Worm (Caenorhabditis elegans) whole organism, young adult: ENCODE measurements around the gene aak-1.

Experiments used
- B0019.2 ChIP-seq: fragments of 200-800 bp; sonication (Bioruptor generic); conservative IDR thresholded peaks from 2 replicates; pipeline ENCODE4 v1.3.6; 2022; ENCODE audit warnings: missing genetic modification reagents, missing genetic modification characterization, missing compliant biosample characterization
- F23B12.7 ChIP-seq: sonication (generic microtip); optimal IDR thresholded peaks from 2 replicates; lab custom pipeline; 2017; ENCODE audit warnings: missing genetic modification characterization, mild to moderate bottlenecking, missing compliant biosample characterization, antibody characterized with exemption, moderate library complexity; ENCODE audit not compliant: insufficient read depth
- F55B11.4 ChIP-seq: sonication (generic microtip); optimal IDR thresholded peaks from 2 replicates; lab custom pipeline; 2016; ENCODE audit warnings: missing compliant biosample characterization, missing genetic modification characterization, borderline replicate concordance; ENCODE audit not compliant: insufficient read depth
- K11D2.4 ChIP-seq: fragments of 200-800 bp; sonication (Bioruptor generic); IDR thresholded peaks from 2 replicates; pipeline ENCODE4 v1.3.6; 2022; ENCODE audit warnings: missing genetic modification reagents, missing genetic modification characterization, missing compliant biosample characterization
- K12H6.12 ChIP-seq: fragments of 200-800 bp; sonication (Bioruptor generic); optimal IDR thresholded peaks from 2 replicates; lab custom pipeline; 2018; ENCODE audit warnings: mild to moderate bottlenecking, missing genetic modification characterization, missing compliant biosample characterization
- T26A5.8 ChIP-seq: sonication (generic microtip); optimal IDR thresholded peaks from 2 replicates; lab custom pipeline; 2016; ENCODE audit warnings: missing genetic modification characterization, missing compliant biosample characterization
- Y67H2A.10 ChIP-seq: fragments of 200-800 bp; sonication (Bioruptor generic); conservative IDR thresholded peaks from 2 replicates; pipeline ENCODE4 v1.3.6; 2022; ENCODE audit warnings: missing genetic modification reagents, missing genetic modification characterization, missing compliant biosample characterization
- aptf-2 ChIP-seq: fragments of 200-800 bp; sonication (Bioruptor generic); conservative IDR thresholded peaks from 2 replicates; pipeline ENCODE4 v1.3.6; 2022; ENCODE audit warnings: missing genetic modification reagents, missing genetic modification characterization, missing compliant biosample characterization
- aptf-3 ChIP-seq: fragments of 200-800 bp; sonication (Bioruptor generic); IDR thresholded peaks from 2 replicates; pipeline ENCODE4 v1.3.6; 2022; ENCODE audit warnings: missing genetic modification characterization, missing compliant biosample characterization
- attf-3 ChIP-seq: fragments of 200-800 bp; sonication (Bioruptor generic); conservative IDR thresholded peaks from 2 replicates; pipeline ENCODE4 v1.3.6; 2022; ENCODE audit warnings: missing genetic modification reagents, missing genetic modification characterization, missing compliant biosample characterization
- attf-5 ChIP-seq: fragments of 200-800 bp; sonication (Bioruptor generic); optimal IDR thresholded peaks from 2 replicates; lab custom pipeline; 2018; ENCODE audit warnings: mild to moderate bottlenecking, missing genetic modification characterization, missing compliant biosample characterization
- cebp-2 ChIP-seq: fragments of 200-800 bp; sonication (Bioruptor generic); IDR thresholded peaks from 2 replicates; pipeline ENCODE4 v1.3.6; 2022; ENCODE audit warnings: missing genetic modification characterization, missing compliant biosample characterization
- ceh-58 ChIP-seq: fragments of 200-800 bp; sonication (Bioruptor generic); IDR thresholded peaks from 2 replicates; pipeline ENCODE4 v1.3.6; 2022; ENCODE audit warnings: missing genetic modification characterization, missing compliant biosample characterization
- ceh-91 ChIP-seq: fragments of 200-800 bp; sonication (Bioruptor generic); IDR thresholded peaks from 2 replicates; pipeline ENCODE4 v1.3.6; 2022; ENCODE audit warnings: missing genetic modification reagents, missing genetic modification characterization, missing compliant biosample characterization
- chd-7 ChIP-seq: sonication (generic microtip); optimal IDR thresholded peaks from 2 replicates; lab custom pipeline; 2016; ENCODE audit warnings: mild to moderate bottlenecking, missing genetic modification characterization, moderate library complexity, missing compliant biosample characterization
- dox-1 ChIP-seq: fragments of 200-800 bp; sonication (Bioruptor generic); IDR thresholded peaks from 2 replicates; pipeline ENCODE4 v1.3.6; 2022; ENCODE audit warnings: missing genetic modification reagents, missing genetic modification characterization, missing compliant biosample characterization
- efl-1 ChIP-seq: fragments of 150-350 bp; optimal IDR thresholded peaks from 2 replicates; lab custom pipeline; 2014; ENCODE audit warnings: missing biosample characterization, missing genetic modification reagents, missing genetic modification characterization
- egl-18 ChIP-seq: fragments of 200-800 bp; sonication (Bioruptor generic); IDR thresholded peaks from 2 replicates; pipeline ENCODE4 v1.3.6; 2022; ENCODE audit warnings: missing genetic modification reagents, missing genetic modification characterization, missing compliant biosample characterization
- egl-44 ChIP-seq: fragments of 200-800 bp; sonication (Bioruptor generic); IDR thresholded peaks from 2 replicates; pipeline ENCODE4 v1.3.6; 2022; ENCODE audit warnings: missing genetic modification reagents, missing genetic modification characterization, missing compliant biosample characterization
- hlh-12 ChIP-seq: sonication (generic microtip); optimal IDR thresholded peaks from 2 replicates; lab custom pipeline; 2016; ENCODE audit warnings: missing genetic modification characterization, missing compliant biosample characterization
- hmg-1.2 ChIP-seq: fragments of 200-800 bp; sonication (Bioruptor generic); IDR thresholded peaks from 2 replicates; pipeline ENCODE4 v1.3.6; 2022; ENCODE audit warnings: missing genetic modification reagents, missing genetic modification characterization, missing compliant biosample characterization
- hmg-20 ChIP-seq: fragments of 200-800 bp; sonication (Bioruptor generic); IDR thresholded peaks from 2 replicates; pipeline ENCODE4 v1.3.6; 2022; ENCODE audit warnings: missing genetic modification reagents, missing genetic modification characterization, missing compliant biosample characterization
- hsf-1 ChIP-seq: fragments of 200-800 bp; sonication (Bioruptor generic); IDR thresholded peaks from 2 replicates; pipeline ENCODE4 v1.3.6; 2022; ENCODE audit warnings: missing genetic modification reagents, missing genetic modification characterization, missing compliant biosample characterization
- lsl-1 ChIP-seq: fragments of 200-800 bp; sonication (Bioruptor generic); optimal IDR thresholded peaks from 2 replicates; lab custom pipeline; 2018; ENCODE audit warnings: mild to moderate bottlenecking, missing genetic modification characterization, moderate library complexity, missing compliant biosample characterization
- madf-6 ChIP-seq: fragments of 200-800 bp; sonication (Bioruptor generic); IDR thresholded peaks from 2 replicates; pipeline ENCODE4 v1.3.6; 2022; ENCODE audit warnings: missing genetic modification reagents, missing genetic modification characterization, missing compliant biosample characterization
- madf-8 ChIP-seq: fragments of 200-800 bp; sonication (Bioruptor generic); conservative IDR thresholded peaks from 2 replicates; pipeline ENCODE4 v1.3.6; 2022; ENCODE audit warnings: missing genetic modification reagents, missing genetic modification characterization, missing compliant biosample characterization
- mcd-1 ChIP-seq: fragments of 200-800 bp; sonication (Bioruptor generic); IDR thresholded peaks from 2 replicates; pipeline ENCODE4 v1.3.6; 2022; ENCODE audit warnings: missing genetic modification reagents, missing genetic modification characterization, missing compliant biosample characterization
- nhr-27 ChIP-seq: fragments of 200-800 bp; sonication (Bioruptor generic); optimal IDR thresholded peaks from 2 replicates; lab custom pipeline; 2018; ENCODE audit warnings: mild to moderate bottlenecking, missing genetic modification characterization, moderate library complexity, missing compliant biosample characterization
- nhr-80 ChIP-seq: sonication (generic microtip); optimal IDR thresholded peaks from 2 replicates; lab custom pipeline; 2016; ENCODE audit warnings: missing genetic modification characterization, missing compliant biosample characterization
- repo-1 ChIP-seq: sonication (generic microtip); optimal IDR thresholded peaks from 2 replicates; lab custom pipeline; 2017; ENCODE audit warnings: mild to moderate bottlenecking, missing genetic modification characterization, missing compliant biosample characterization
- sdz-38 ChIP-seq: sonication (generic microtip); optimal IDR thresholded peaks from 2 replicates; lab custom pipeline; 2016; ENCODE audit warnings: missing genotype, missing genetic modification characterization, missing compliant biosample characterization
- sea-2 ChIP-seq: fragments of 200-800 bp; sonication (Bioruptor generic); IDR thresholded peaks from 2 replicates; pipeline ENCODE4 v1.3.6; 2022; ENCODE audit warnings: missing genetic modification characterization, missing compliant biosample characterization
- xnd-1 ChIP-seq: sonication (generic microtip); optimal IDR thresholded peaks from 2 replicates; lab custom pipeline; 2016; ENCODE audit warnings: missing genotype, missing genetic modification reagents, missing genetic modification characterization, missing compliant biosample characterization
- ztf-28 ChIP-seq: fragments of 200-800 bp; sonication (Bioruptor generic); IDR thresholded peaks from 2 replicates; pipeline ENCODE4 v1.3.6; 2022; ENCODE audit warnings: missing genetic modification reagents, missing genetic modification characterization, missing compliant biosample characterization

aak-1 gene

ce11 chrIII:8718592-8718991, 42.3 kb downstream of the aak-1 start:
- TF ChIP-seq nhr-80 (tag; lab: Kevin White, UChicago) (peak; percentile 30), sea-2 (GFP tag; lab: Robert Waterston, UW) (no peak), ceh-58 (GFP tag; lab: Robert Waterston, UW) (no peak), madf-6 (GFP tag; lab: Robert Waterston, UW) (0 out of 2 replicates have a peak, but pooled peaks have one; percentile 11)

- TF ChIP-seq hmg-20 (GFP tag; lab: Robert Waterston, UW) (no peak), ztf-28 (GFP tag; lab: Robert Waterston, UW) (no peak), aptf-2 (GFP tag; lab: Robert Waterston, UW) (no peak), madf-8 (GFP tag; lab: Robert Waterston, UW) (peak; percentile 72), madf-6 (GFP tag; lab: Robert Waterston, UW) (peak; percentile 93), xnd-1 (tag; lab: Kevin White, UChicago) (peak; percentile 63), egl-18 (GFP tag; lab: Robert Waterston, UW) (no peak), F23B12.7 (tag; lab: Kevin White, UChicago) (peak; percentile 5), efl-1 (GFP tag; lab: Kevin White, UChicago) (peak; percentile 8), attf-3 (peak; percentile 96), K12H6.12 (tag; lab: Kevin White, UChicago) (no peak)
Observed at ce11 chrIII:8717231-8717694, 43.6 kb downstream of the aak-1 start, which contains the start of gene mrpl-11. Gene mrpl-11, plus strand, starts transcription at chrIII:8717644.

ce11 chrIII:8716084-8716483, 44.8 kb downstream of the aak-1 start, which contains the start of gene B0303.14:
Gene B0303.14, minus strand, starts transcription at chrIII:8716184.
- TF ChIP-seq hmg-20 (GFP tag; lab: Robert Waterston, UW) (no peak), K11D2.4 (GFP tag; lab: Robert Waterston, UW) (no peak), hsf-1 (GFP tag; lab: Robert Waterston, UW) (no peak), hmg-1.2 (GFP tag; lab: Robert Waterston, UW) (no peak), sdz-38 (tag; lab: Kevin White, UChicago) (no peak), Y67H2A.10 (no peak), cebp-2 (GFP tag; lab: Robert Waterston, UW) (no peak), mcd-1 (no peak), egl-44 (no peak), aptf-2 (GFP tag; lab: Robert Waterston, UW) (no peak), F55B11.4 (tag; lab: Kevin White, UChicago) (no peak), lsl-1 (GFP tag; lab: Kevin White, UChicago) (no peak), repo-1 (tag; lab: Kevin White, UChicago) (no peak), T26A5.8 (tag; lab: Kevin White, UChicago) (no peak), attf-5 (GFP tag; lab: Kevin White, UChicago) (no peak), ceh-91 (GFP tag; lab: Robert Waterston, UW) (no peak), hlh-12 (tag; lab: Kevin White, UChicago) (no peak), attf-3 (no peak)

- TF ChIP-seq dox-1 (GFP tag; lab: Robert Waterston, UW), result no peak
- no peak for TF ChIP-seq aptf-3 (GFP tag; lab: Robert Waterston, UW)
Observed at ce11 chrIII:8712968-8713367, 47.9 kb downstream of the aak-1 start.

- TF ChIP-seq B0019.2 (GFP tag; lab: Robert Waterston, UW) (no peak), nhr-80 (tag; lab: Kevin White, UChicago) (no peak), chd-7 (no peak), F55B11.4 (tag; lab: Kevin White, UChicago) (no peak), nhr-27 (tag; lab: Kevin White, UChicago) (no peak)
- TF ChIP-seq, all 124 proteins: peak for 0
Observed at ce11 chrIII:8710310-8710709, 50.6 kb downstream of the aak-1 start, which contains the start of gene B0303.11. Gene B0303.11, minus strand, starts transcription at chrIII:8710410.
